Worm (Caenorhabditis elegans) whole organism, mixed stage, embryonic: ENCODE results near the gene Y37A1A.4.

Experiments used
- blmp-1 ChIP-seq: fragments of 150-350 bp; optimal IDR thresholded peaks from 2 replicates; lab custom pipeline; 2014; ENCODE audit warnings: missing biosample characterization, missing genetic modification characterization
- elt-1 ChIP-seq: sonication (generic microtip); optimal IDR thresholded peaks from 2 replicates; lab custom pipeline; 2017; ENCODE audit warnings: missing genetic modification characterization, mild to moderate bottlenecking, missing compliant biosample characterization, antibody characterized with exemption, moderate library complexity, borderline replicate concordance; ENCODE audit not compliant: insufficient read depth
- lin-13 ChIP-seq: fragments of 150-350 bp; optimal IDR thresholded peaks from 2 replicates; lab custom pipeline; 2014; ENCODE audit warnings: missing biosample characterization, missing genetic modification characterization
- nhr-12 ChIP-seq: fragments of 150-350 bp; optimal IDR thresholded peaks from 2 replicates; lab custom pipeline; 2014; ENCODE audit warnings: missing biosample characterization, missing genetic modification characterization
- nhr-237 ChIP-seq: fragments of 150-350 bp; optimal IDR thresholded peaks from 2 replicates; lab custom pipeline; 2014; ENCODE audit warnings: missing biosample characterization, missing genetic modification characterization
- pha-4 ChIP-seq: fragments of 150-350 bp; optimal IDR thresholded peaks from 2 replicates; lab custom pipeline; 2018; ENCODE audit warnings: missing biosample characterization, missing genetic modification reagents, missing genetic modification characterization
- sem-2 ChIP-seq: fragments of 200-800 bp; sonication (Bioruptor generic); optimal IDR thresholded peaks from 2 replicates; lab custom pipeline; 2018; ENCODE audit warnings: mild to moderate bottlenecking, missing genetic modification characterization, missing compliant biosample characterization
- snpc-4 ChIP-seq: fragments of 150-350 bp; optimal IDR thresholded peaks from 2 replicates; lab custom pipeline; 2014; ENCODE audit warnings: missing biosample characterization, missing genetic modification characterization
- sptf-1 ChIP-seq: sonication (generic microtip); optimal IDR thresholded peaks from 2 replicates; lab custom pipeline; 2017; ENCODE audit warnings: mild to moderate bottlenecking, missing genetic modification characterization, moderate library complexity, missing compliant biosample characterization
- unc-39 ChIP-seq: fragments of 150-350 bp; optimal IDR thresholded peaks from 2 replicates; lab custom pipeline; 2014; ENCODE audit warnings: missing biosample characterization, missing genetic modification characterization
- unc-62 ChIP-seq: fragments of 150-350 bp; optimal IDR thresholded peaks from 2 replicates; lab custom pipeline; 2014; ENCODE audit warnings: missing biosample characterization, missing genetic modification reagents, missing genetic modification characterization
- zip-8 ChIP-seq: fragments of 150-350 bp; optimal IDR thresholded peaks from 2 replicates; lab custom pipeline; 2014; ENCODE audit warnings: missing biosample characterization, missing genetic modification characterization
- ztf-11 ChIP-seq: fragments of 150-350 bp; optimal IDR thresholded peaks from 2 replicates; lab custom pipeline; 2014; ENCODE audit warnings: missing biosample characterization, missing genetic modification characterization

DNA sequence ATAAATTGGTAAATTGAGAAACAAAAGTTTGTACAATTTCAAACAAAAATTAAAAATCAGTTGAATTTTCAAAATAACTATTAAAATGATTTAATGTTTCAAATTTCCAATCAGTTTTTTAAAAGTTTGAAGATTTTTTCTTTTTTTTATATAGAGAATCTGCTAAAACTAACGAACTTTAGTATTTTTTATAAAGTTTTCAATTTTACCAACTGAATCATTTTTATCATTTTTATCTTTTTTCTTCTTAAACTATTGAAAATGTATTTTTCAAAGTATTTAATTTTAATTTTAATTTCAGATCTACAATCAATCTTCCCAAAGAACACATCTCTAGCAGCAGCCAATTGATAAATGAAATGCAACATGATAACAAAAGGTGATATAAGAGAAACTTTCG is at the start of gene Y37A1A.4:
- TF ChIP-seq zip-8 (tag; lab: Kevin White, UChicago) (no peak), elt-1 (tag; lab: Kevin White, UChicago) (no peak), sptf-1 (tag; lab: Kevin White, UChicago) (no peak), unc-39 (tag; lab: Kevin White, UChicago) (no peak), pha-4 (tag; lab: Kevin White, UChicago) (no peak), nhr-12 (tag; lab: Kevin White, UChicago) (no peak), unc-62 (no peak), nhr-237 (tag; lab: Kevin White, UChicago) (no peak), blmp-1 (tag; lab: Kevin White, UChicago) (no peak), snpc-4 (tag; lab: Kevin White, UChicago) (no peak), sem-2 (GFP tag; lab: Kevin White, UChicago) (no peak), ztf-11 (tag; lab: Kevin White, UChicago) (no peak), lin-13 (tag; lab: Kevin White, UChicago) (no peak)
